Worm (Caenorhabditis elegans): ENCODE measurements around the gene C08F11.7.

- TF ChIP-seq elt-2 (tag; optimal IDR thresholded peaks at IDR 0.05) (no peak), lin-35 (GFP tag; optimal IDR thresholded peaks at IDR 0.05) (no peak), skn-1 (tag; optimal IDR thresholded peaks at IDR 0.05) (no peak), snu-23 (GFP tag; optimal IDR thresholded peaks at IDR 0.05) (no peak), mdl-1 (tag; optimal IDR thresholded peaks at IDR 0.05) (no peak), jun-1 (tag; optimal IDR thresholded peaks at IDR 0.05) (no peak), mep-1 (tag; optimal IDR thresholded peaks at IDR 0.05) (no peak), unc-130 (tag; optimal IDR thresholded peaks at IDR 0.05) (no peak)
Observed at ce11 chrIV:13626469-13626868, 10.6 kb upstream of the C08F11.7 start, which contains the start of gene sru-21.
